Worm (Caenorhabditis elegans): ENCODE data around the gene tbc-6.

DNA sequence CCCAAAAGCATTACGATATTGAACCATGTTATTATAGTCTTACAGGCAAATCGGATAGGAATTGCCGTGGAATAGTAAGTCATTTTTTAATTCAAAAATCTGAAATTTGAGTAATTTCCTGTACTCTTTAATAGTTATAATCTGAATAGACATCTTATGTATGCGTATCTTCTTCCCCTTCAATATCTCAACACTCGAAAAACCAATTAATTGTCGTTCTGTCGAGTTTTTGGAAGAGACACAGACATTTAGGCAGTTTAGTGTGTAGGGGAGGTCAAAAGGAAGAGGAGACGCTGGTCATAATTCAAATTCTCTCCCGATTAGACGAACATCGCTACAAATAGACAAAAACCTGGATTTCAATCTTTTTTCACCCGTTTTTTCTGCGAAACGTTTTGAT, 12.4 kb upstream of the tbc-6 start:
- no peak for TF ChIP-seq ztf-4 (tag; optimal IDR thresholded peaks at IDR 0.05)
- TF ChIP-seq alr-1 (tag; optimal IDR thresholded peaks at IDR 0.05; ENCODE audit: borderline replicate concordance): no peak
- no peak for TF ChIP-seq hlh-17 (GFP tag; optimal IDR thresholded peaks at IDR 0.05; ENCODE audit: borderline replicate concordance)
- peak; percentile 88 for TF ChIP-seq lin-14 (GFP tag; optimal IDR thresholded peaks at IDR 0.05)
- TF ChIP-seq zag-1 (tag; optimal IDR thresholded peaks at IDR 0.05): no peak
- TF ChIP-seq nhr-237 (tag; optimal IDR thresholded peaks at IDR 0.05): no peak
- TF ChIP-seq ceh-88 (GFP tag; IDR thresholded peaks at IDR 0.05): no peak
- no peak for TF ChIP-seq nhr-76 (tag; optimal IDR thresholded peaks at IDR 0.05)
- TF ChIP-seq unc-62 (GFP tag; optimal IDR thresholded peaks at IDR 0.05): no peak
- TF ChIP-seq jun-1 (tag; optimal IDR thresholded peaks at IDR 0.05): no peak
- TF ChIP-seq egl-27 (tag; optimal IDR thresholded peaks at IDR 0.05): peak in 1 of 2 experiments; percentile 85
- peak; percentile 2 for TF ChIP-seq nhr-47 (tag; optimal IDR thresholded peaks at IDR 0.05)
- no peak for TF ChIP-seq ama-1 (optimal IDR thresholded peaks at IDR 0.05)

Data from whole organism, L1 larva.